Worm (Caenorhabditis elegans) whole organism, early embryonic: ENCODE results near the gene R03G5.6.

Source experiments
- B0310.2 ChIP-seq: sonication (generic microtip); optimal IDR thresholded peaks from 2 replicates; lab custom pipeline; 2016; ENCODE audit warnings: mild to moderate bottlenecking, missing genetic modification characterization, missing compliant biosample characterization
- F13C5.2 ChIP-seq: sonication (generic microtip); optimal IDR thresholded peaks from 2 replicates; lab custom pipeline; 2017; ENCODE audit warnings: mild to moderate bottlenecking, missing genetic modification characterization, inconsistent platforms, missing compliant biosample characterization
- aly-1 ChIP-seq: sonication (generic microtip); optimal IDR thresholded peaks from 2 replicates; lab custom pipeline; 2016; ENCODE audit warnings: missing genetic modification characterization, missing compliant biosample characterization
- ama-1 ChIP-seq: fragments of 150-350 bp; optimal IDR thresholded peaks from 2 replicates; lab custom pipeline; 2014
- ceh-13 ChIP-seq: fragments of 200-800 bp; sonication (Bioruptor generic); optimal IDR thresholded peaks from 2 replicates; lab custom pipeline; 2018; ENCODE audit warnings: mild to moderate bottlenecking, missing genetic modification characterization, missing compliant biosample characterization
- ceh-36 ChIP-seq: sonication (generic microtip); optimal IDR thresholded peaks from 2 replicates; lab custom pipeline; 2016; ENCODE audit warnings: missing genetic modification characterization, inconsistent platforms, missing compliant biosample characterization
- ets-7 ChIP-seq: sonication (generic microtip); optimal IDR thresholded peaks from 2 replicates; lab custom pipeline; 2016; ENCODE audit warnings: missing genotype, missing genetic modification characterization, missing compliant biosample characterization
- flt-1 ChIP-seq: fragments of 200-800 bp; sonication (Bioruptor generic); IDR thresholded peaks from 2 replicates; pipeline ENCODE4 v1.3.6; 2022; ENCODE audit warnings: missing genetic modification characterization, missing compliant biosample characterization
- hmbx-1 ChIP-seq: sonication (generic microtip); optimal IDR thresholded peaks from 2 replicates; lab custom pipeline; 2016; ENCODE audit warnings: mild to moderate bottlenecking, missing genetic modification characterization, missing compliant biosample characterization
- hmg-4 ChIP-seq: fragments of 200-800 bp; sonication (Bioruptor generic); optimal IDR thresholded peaks from 2 replicates; lab custom pipeline; 2018; ENCODE audit warnings: mild to moderate bottlenecking, missing genetic modification characterization, missing compliant biosample characterization
- hnd-1 ChIP-seq: sonication (generic microtip); optimal IDR thresholded peaks from 2 replicates; lab custom pipeline; 2016; ENCODE audit warnings: missing genetic modification characterization, missing compliant biosample characterization
- pes-1 ChIP-seq: fragments of 200-800 bp; sonication (Bioruptor generic); IDR thresholded peaks from 2 replicates; pipeline ENCODE4 v1.3.6; 2022; ENCODE audit warnings: missing genetic modification reagents, missing genetic modification characterization, missing compliant biosample characterization
- scrt-1 ChIP-seq: fragments of 200-800 bp; sonication (Bioruptor generic); IDR thresholded peaks from 2 replicates; pipeline ENCODE4 v1.3.6; 2022; ENCODE audit warnings: missing genetic modification characterization, missing compliant biosample characterization
- sea-1 ChIP-seq: fragments of 200-800 bp; sonication (Bioruptor generic); conservative IDR thresholded peaks from 2 replicates; pipeline ENCODE4 v1.3.6; 2022; ENCODE audit warnings: missing genetic modification characterization, missing compliant biosample characterization
- tbx-11 ChIP-seq: fragments of 200-800 bp; sonication (Bioruptor generic); IDR thresholded peaks from 2 replicates; pipeline ENCODE4 v1.3.6; 2022; ENCODE audit warnings: missing genetic modification characterization, missing compliant biosample characterization
- tbx-37 ChIP-seq: fragments of 200-800 bp; sonication (Bioruptor generic); conservative IDR thresholded peaks from 2 replicates; pipeline ENCODE4 v1.3.6; 2022; ENCODE audit warnings: missing genetic modification reagents, missing genetic modification characterization, missing compliant biosample characterization
- tra-4 ChIP-seq: sonication (generic microtip); optimal IDR thresholded peaks from 2 replicates; lab custom pipeline; 2017; ENCODE audit warnings: missing genetic modification characterization, missing compliant biosample characterization

Gene R03G5.6

ce11 chrX:7810991-7811390, 5.7 kb downstream of the R03G5.6 start:
- TF ChIP-seq ama-1 (lab: Kevin White, UChicago) (no peak), flt-1 (GFP tag; lab: Robert Waterston, UW) (no peak), tbx-37 (GFP tag; lab: Robert Waterston, UW) (no peak), B0310.2 (tag; lab: Kevin White, UChicago) (no peak), scrt-1 (GFP tag; lab: Robert Waterston, UW) (no peak), sea-1 (GFP tag; lab: Robert Waterston, UW) (no peak), hmg-4 (no peak), hnd-1 (tag; lab: Kevin White, UChicago) (no peak), tra-4 (tag; lab: Kevin White, UChicago) (no peak), hmbx-1 (no peak), F13C5.2 (tag; lab: Kevin White, UChicago) (no peak), tbx-11 (GFP tag; lab: Robert Waterston, UW) (no peak), ets-7 (no peak), pes-1 (GFP tag; lab: Robert Waterston, UW) (no peak), ceh-36 (tag; lab: Kevin White, UChicago) (no peak), aly-1 (tag; lab: Kevin White, UChicago) (no peak), ceh-13 (GFP tag; lab: Kevin White, UChicago) (no peak)

ce11 chrX:7809352-7810196, 7.2 kb downstream of the R03G5.6 start:
- TF ChIP-seq F13C5.2 (tag; lab: Kevin White, UChicago) (peak; percentile 70), pes-1 (GFP tag; lab: Robert Waterston, UW) (no peak), sea-1 (GFP tag; lab: Robert Waterston, UW) (0 out of 2 replicates have a peak, but pooled peaks have one; percentile 28), ceh-13 (GFP tag; lab: Kevin White, UChicago) (no peak)

- TF ChIP-seq hnd-1 (tag; lab: Kevin White, UChicago), result no peak
- no peak for TF ChIP-seq flt-1 (GFP tag; lab: Robert Waterston, UW)
- TF ChIP-seq ceh-13 (GFP tag; lab: Kevin White, UChicago), result no peak
- no peak for TF ChIP-seq tra-4 (tag; lab: Kevin White, UChicago)
- no peak for TF ChIP-seq hmg-4
- TF ChIP-seq ets-7, result no peak
- no peak for TF ChIP-seq aly-1 (tag; lab: Kevin White, UChicago)
- TF ChIP-seq F13C5.2 (tag; lab: Kevin White, UChicago), result no peak
- no peak for TF ChIP-seq hmbx-1
- TF ChIP-seq tbx-11 (GFP tag; lab: Robert Waterston, UW), result no peak
- no peak for TF ChIP-seq ama-1 (lab: Kevin White, UChicago)
These were observed 8.3 kb downstream of the R03G5.6 start for ce11 chrX:7808388-7808787.

ce11 chrX:7800370-7800769, 16.4 kb downstream of the R03G5.6 start:
- no peak for TF ChIP-seq ama-1 (lab: Kevin White, UChicago)
- TF ChIP-seq hmg-4, result no peak
- TF ChIP-seq sea-1 (GFP tag; lab: Robert Waterston, UW), result no peak
- no peak for TF ChIP-seq ceh-13 (GFP tag; lab: Kevin White, UChicago)
- no peak for TF ChIP-seq scrt-1 (GFP tag; lab: Robert Waterston, UW)
- TF ChIP-seq tbx-11 (GFP tag; lab: Robert Waterston, UW), result no peak
- no peak for TF ChIP-seq B0310.2 (tag; lab: Kevin White, UChicago)
- TF ChIP-seq tbx-37 (GFP tag; lab: Robert Waterston, UW), result no peak
- TF ChIP-seq ets-7, result no peak
- no peak for TF ChIP-seq aly-1 (tag; lab: Kevin White, UChicago)
- no peak for TF ChIP-seq F13C5.2 (tag; lab: Kevin White, UChicago)

ce11 chrX:7799680-7800079, 17.0 kb downstream of the R03G5.6 start, which contains the start of gene gpx-7:
TSS of gene gpx-7 (minus strand) at chrX:7799780.
- no peak for TF ChIP-seq aly-1 (tag; lab: Kevin White, UChicago)
- no peak for TF ChIP-seq hmbx-1
- TF ChIP-seq pes-1 (GFP tag; lab: Robert Waterston, UW), result no peak
- no peak for TF ChIP-seq tra-4 (tag; lab: Kevin White, UChicago)
- TF ChIP-seq flt-1 (GFP tag; lab: Robert Waterston, UW), result no peak
- TF ChIP-seq tbx-37 (GFP tag; lab: Robert Waterston, UW), result no peak
- TF ChIP-seq hnd-1 (tag; lab: Kevin White, UChicago), result no peak
- TF ChIP-seq sea-1 (GFP tag; lab: Robert Waterston, UW), result no peak
- no peak for TF ChIP-seq B0310.2 (tag; lab: Kevin White, UChicago)
- TF ChIP-seq ets-7, result no peak

- TF ChIP-seq F13C5.2 (tag; lab: Kevin White, UChicago) (no peak), B0310.2 (tag; lab: Kevin White, UChicago) (no peak), flt-1 (GFP tag; lab: Robert Waterston, UW) (no peak), ceh-36 (tag; lab: Kevin White, UChicago) (no peak), hnd-1 (tag; lab: Kevin White, UChicago) (no peak), tbx-37 (GFP tag; lab: Robert Waterston, UW) (peak; percentile 69), scrt-1 (GFP tag; lab: Robert Waterston, UW) (no peak), pes-1 (GFP tag; lab: Robert Waterston, UW) (no peak), hmbx-1 (no peak)
These were observed 18.3 kb downstream of the R03G5.6 start, which contains the start of gene adm-4 for ce11 chrX:7798248-7799020. TSS of gene adm-4 (minus strand) at chrX:7798298.
